Worm (Caenorhabditis elegans): Measurements from ENCODE around the gene T04A8.7.

The T04A8.7 gene

ce11 chrIII:4693281-4693680 lies 1.9 kb upstream of the T04A8.7 start, which contains the start of gene nifk-1 (continued):
- TF ChIP-seq Y5F2A.4 (GFP tag; optimal IDR thresholded peaks at IDR 0.05), result no peak
- TF ChIP-seq nhr-111 (GFP tag; optimal IDR thresholded peaks at IDR 0.05), result no peak
- TF ChIP-seq R02D3.7 (tag; optimal IDR thresholded peaks at IDR 0.05), result no peak
- TF ChIP-seq skn-1 (tag; optimal IDR thresholded peaks at IDR 0.05), result no peak
- TF ChIP-seq gei-8 (GFP tag; optimal IDR thresholded peaks at IDR 0.05), result no peak
- TF ChIP-seq spr-3 (GFP tag; optimal IDR thresholded peaks at IDR 0.05), result no peak
- no peak for TF ChIP-seq nhr-10 (tag; optimal IDR thresholded peaks at IDR 0.05)

DNA sequence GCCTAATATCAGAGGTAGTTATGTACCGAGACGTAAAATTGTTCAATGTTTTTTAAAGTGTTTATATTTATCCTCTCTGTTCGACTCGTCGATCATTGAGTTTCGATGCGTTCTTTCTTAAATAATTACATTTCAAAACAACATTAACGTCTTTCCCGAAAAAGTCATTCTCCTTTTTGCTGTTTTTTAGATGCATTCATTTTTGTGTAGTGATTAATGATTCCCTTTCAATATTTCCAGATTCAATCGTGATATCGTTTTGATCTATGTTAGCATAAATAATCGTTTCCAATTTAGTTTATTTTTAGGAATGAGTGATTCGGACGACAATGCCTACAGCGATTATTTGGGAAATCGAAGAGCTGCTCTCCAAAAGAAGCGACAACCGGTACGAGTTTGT lies 1.5 kb upstream of the T04A8.7 start, which contains the start of gene T04A8.8:
TSS of gene T04A8.8 (plus strand) at position 301 of the 400 bp plus-strand sequence.
- no peak for TF ChIP-seq ceh-28 (tag; optimal IDR thresholded peaks at IDR 0.05)
- TF ChIP-seq mep-1 (tag; optimal IDR thresholded peaks at IDR 0.05), result no peak
- no peak for TF ChIP-seq hlh-30 (tag; optimal IDR thresholded peaks at IDR 0.05; ENCODE audit: insufficient read depth)
- no peak for TF ChIP-seq nhr-10 (tag; optimal IDR thresholded peaks at IDR 0.05)
- TF ChIP-seq dmd-8 (GFP tag; IDR thresholded peaks at IDR 0.05), result no peak
- TF ChIP-seq attf-4 (tag; optimal IDR thresholded peaks at IDR 0.05), result no peak
- no peak for TF ChIP-seq nhr-77 (tag; optimal IDR thresholded peaks at IDR 0.05)
- no peak for TF ChIP-seq gei-8 (GFP tag; optimal IDR thresholded peaks at IDR 0.05)
- no peak for TF ChIP-seq pqm-1 (tag; optimal IDR thresholded peaks at IDR 0.05)
- TF ChIP-seq unc-62 (GFP tag; optimal IDR thresholded peaks at IDR 0.05 in 1 of 2), result no peak
- TF ChIP-seq unc-62 (tag; optimal IDR thresholded peaks at IDR 0.05), result no peak
- TF ChIP-seq ceh-20 (GFP tag; IDR thresholded peaks at IDR 0.05), result no peak
- TF ChIP-seq unc-130 (GFP tag; optimal IDR thresholded peaks at IDR 0.05), result no peak
- TF ChIP-seq dmd-9 (GFP tag; IDR thresholded peaks at IDR 0.05), result no peak

- TF ChIP-seq F26F4.8 (GFP tag; conservative IDR thresholded peaks at IDR 0.05) (no peak), unc-62 (GFP tag; optimal IDR thresholded peaks at IDR 0.05 in 1 of 2) (peak in 1 of 2 experiments; percentile 92), unc-62 (tag; optimal IDR thresholded peaks at IDR 0.05) (no peak)
Observed at ce11 chrIII:4696903-4697302, 1.7 kb downstream of the T04A8.7 start.

DNA sequence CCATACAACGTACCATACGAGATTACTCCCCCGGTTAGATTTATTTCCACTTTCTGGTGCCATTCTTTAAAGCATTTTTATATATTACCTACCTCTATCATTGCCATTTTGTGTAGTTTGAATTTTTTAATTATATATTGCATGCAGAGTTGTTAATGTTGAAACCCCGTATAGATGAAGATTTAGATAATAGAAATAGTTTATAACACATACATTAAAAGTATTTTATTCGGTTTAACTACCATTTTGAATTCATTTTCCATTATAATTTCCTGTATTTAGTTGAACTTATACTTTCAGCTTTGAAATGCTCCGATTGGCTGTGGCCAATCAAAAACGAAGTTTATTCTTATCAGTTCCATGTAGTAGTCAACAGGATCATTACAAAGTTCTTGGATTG lies 2.7 kb downstream of the T04A8.7 start, which contains the start of gene dnj-18:
TSS of gene dnj-18 (plus strand) at position 301 of the 400 bp plus-strand sequence.
- TF ChIP-seq duxl-1 (tag; optimal IDR thresholded peaks at IDR 0.05; ENCODE audit: poor library complexity), result no peak
- no peak for TF ChIP-seq php-3 (GFP tag; IDR thresholded peaks at IDR 0.05)
- no peak for TF ChIP-seq daf-16 (GFP tag; optimal IDR thresholded peaks at IDR 0.05)
- TF ChIP-seq daf-16 (tag; optimal IDR thresholded peaks at IDR 0.05), result peak; percentile 11
- TF ChIP-seq Y105C5A.15 (GFP tag; IDR thresholded peaks at IDR 0.05), result no peak

DNA sequence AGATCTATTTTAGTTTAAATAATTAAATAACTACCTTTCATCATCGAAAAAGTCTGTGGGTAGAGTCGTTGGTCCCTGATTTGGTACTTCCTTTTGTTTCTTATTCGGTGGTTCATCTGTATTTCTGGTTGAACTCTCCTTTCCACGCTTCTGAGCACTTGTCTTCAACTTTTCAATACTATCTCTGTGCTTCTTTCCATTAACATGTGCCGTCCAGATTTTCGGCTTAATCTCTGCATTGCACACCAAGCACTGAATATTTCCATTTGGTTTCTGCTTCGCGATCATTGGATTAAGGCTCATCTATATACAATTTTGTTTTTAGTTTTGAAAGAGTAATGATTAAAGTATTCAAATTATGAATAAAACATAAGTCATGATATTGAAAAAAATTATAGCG lies 4.8 kb downstream of the T04A8.7 start, which contains the start of gene sel-13:
TSS of gene sel-13 (minus strand) at position 303 of the 400 bp plus-strand sequence.
- TF ChIP-seq ztf-7 (tag; optimal IDR thresholded peaks at IDR 0.05), result no peak
- TF ChIP-seq aha-1 (tag), result peak; percentile 93
- no peak for TF ChIP-seq pqm-1 (tag; optimal IDR thresholded peaks at IDR 0.05)
- no peak for TF ChIP-seq ZK546.5 (tag; optimal IDR thresholded peaks at IDR 0.05)
- TF ChIP-seq duxl-1 (tag; optimal IDR thresholded peaks at IDR 0.05; ENCODE audit: poor library complexity), result no peak
- no peak for TF ChIP-seq Y5F2A.4 (GFP tag; optimal IDR thresholded peaks at IDR 0.05)
- TF ChIP-seq madf-9 (GFP tag; conservative IDR thresholded peaks at IDR 0.05), result no peak
- TF ChIP-seq ces-1 (GFP tag; optimal IDR thresholded peaks at IDR 0.05), result no peak

DNA sequence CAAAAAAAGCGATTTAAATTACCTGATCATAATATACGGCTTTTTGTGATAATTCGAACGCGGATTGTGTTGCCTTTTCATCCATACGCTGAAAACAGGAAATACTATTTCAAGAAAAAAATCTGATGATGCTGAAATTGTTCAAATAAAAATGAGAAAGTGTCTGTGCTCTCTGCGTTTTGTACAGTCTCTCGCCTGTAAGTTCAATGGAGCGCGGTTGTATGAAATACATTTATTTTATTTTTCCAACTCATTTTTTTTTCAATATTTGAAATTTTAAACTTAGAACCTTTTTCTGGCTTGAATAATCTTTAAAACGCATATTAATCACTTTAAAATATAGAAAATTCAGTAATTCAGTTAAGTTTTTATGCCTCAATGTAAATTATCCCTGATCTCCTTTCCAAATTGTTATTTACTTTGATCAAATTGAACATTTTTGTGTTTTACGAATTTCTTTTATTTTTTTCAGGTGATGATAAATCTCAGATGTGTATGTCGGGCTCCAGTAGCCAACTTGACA lies 8.8 kb downstream of the T04A8.7 start, which contains the start of the genes clp-2 and mrpl-16:
TSS of gene clp-2 (minus strand) at position 94 of the 523 bp plus-strand sequence.
TSS of gene mrpl-16 (plus strand) at position 473 of the 523 bp plus-strand sequence.
- TF ChIP-seq nhr-48 (tag; optimal IDR thresholded peaks at IDR 0.05) (no peak), T26A8.4 (GFP tag; IDR thresholded peaks at IDR 0.05) (no peak), nhr-28 (tag; optimal IDR thresholded peaks at IDR 0.05) (peak; percentile 2), ctbp-1 (GFP tag; IDR thresholded peaks at IDR 0.05) (no peak), daf-16 (GFP tag; optimal IDR thresholded peaks at IDR 0.05) (no peak), daf-16 (tag; optimal IDR thresholded peaks at IDR 0.05) (no peak), fkh-10 (GFP tag; optimal IDR thresholded peaks at IDR 0.05) (no peak), lin-38 (GFP tag; IDR thresholded peaks at IDR 0.05) (peak; percentile 82), mep-1 (tag; optimal IDR thresholded peaks at IDR 0.05) (no peak), aha-1 (tag) (peak; percentile 33), hmg-1.1 (GFP tag; IDR thresholded peaks at IDR 0.05) (no peak), mdl-1 (tag; optimal IDR thresholded peaks at IDR 0.05) (no peak), mes-2 (tag; optimal IDR thresholded peaks at IDR 0.05; ENCODE audit: poor library complexity, severe bottlenecking) (peak; percentile 72), sdz-12 (GFP tag; optimal IDR thresholded peaks at IDR 0.05) (no peak), F10B5.3 (tag; optimal IDR thresholded peaks at IDR 0.05) (no peak), egl-27 (tag; optimal IDR thresholded peaks at IDR 0.05) (no peak), snpc-1.2 (GFP tag; IDR thresholded peaks at IDR 0.05) (no peak)

Data from whole organism, L4 larva.